Fruit fly (Drosophila melanogaster) whole organism, embryonic: ENCODE results near the gene kraken.
A peak's percentile ranks its signal among the peaks of the same experiment; 100 is the strongest.

Source experiments
- Asciz ChIP-seq: fragments of 200-800 bp; sonication (Bioruptor generic); optimal IDR thresholded peaks from 2 replicates; lab custom pipeline; 2017; ENCODE audit warnings: missing biosample characterization, mild to moderate bottlenecking, missing genetic modification characterization, missing genetic modification reagents
- Bgb ChIP-seq: fragments of 200-800 bp; sonication (Bioruptor generic); IDR thresholded peaks from 2 replicates; pipeline ENCODE4 v1.3.6; 2022; ENCODE audit warnings: missing biosample characterization, missing genetic modification characterization; ENCODE audit not compliant: partially characterized antibody
- C15 ChIP-seq: fragments of 200-800 bp; sonication (Bioruptor generic); IDR thresholded peaks from 3 replicates; pipeline ENCODE4 v1.3.6; 2022; ENCODE audit warnings: missing biosample characterization, missing genetic modification characterization
- CG10147 ChIP-seq: fragments of 200-800 bp; sonication (Bioruptor generic); optimal IDR thresholded peaks from 2 replicates; lab custom pipeline; 2019; ENCODE audit warnings: missing biosample characterization, mild to moderate bottlenecking, missing genetic modification characterization, moderate library complexity
- CG1024 ChIP-seq: fragments of 200-800 bp; sonication (Bioruptor generic); IDR thresholded peaks from 2 replicates; pipeline ENCODE4 v1.3.6; 2022; ENCODE audit warnings: missing biosample characterization, missing genetic modification characterization
- CG10543 ChIP-seq: fragments of 200-800 bp; sonication (Bioruptor generic); optimal IDR thresholded peaks from 3 replicates; lab custom pipeline; 2017; ENCODE audit warnings: missing biosample characterization, mild to moderate bottlenecking, missing genetic modification characterization, moderate library complexity
- CG11456 ChIP-seq: fragments of 200-800 bp; sonication (Bioruptor generic); IDR thresholded peaks from 3 replicates; pipeline ENCODE4 v1.3.6; 2022; ENCODE audit warnings: missing biosample characterization, missing genetic modification characterization
- CG11560 ChIP-seq: fragments of 200-800 bp; sonication (Bioruptor generic); IDR thresholded peaks from 3 replicates; pipeline ENCODE4 v1.3.6; 2022; ENCODE audit warnings: missing biosample characterization, missing genetic modification characterization
- CG11723 ChIP-seq: fragments of 200-800 bp; sonication (Bioruptor generic); optimal IDR thresholded peaks from 2 replicates; lab custom pipeline; 2017; ENCODE audit warnings: missing biosample characterization, mild to moderate bottlenecking, missing genetic modification characterization
- CG14667 ChIP-seq: fragments of 200-800 bp; sonication (Bioruptor generic); IDR thresholded peaks from 2 replicates; pipeline ENCODE4 v1.3.6; 2022; ENCODE audit warnings: missing biosample characterization, missing genetic modification characterization
- CG15269 ChIP-seq: fragments of 200-800 bp; sonication (Bioruptor generic); optimal IDR thresholded peaks from 2 replicates; lab custom pipeline; 2018; ENCODE audit warnings: missing biosample characterization, mild to moderate bottlenecking, missing genetic modification characterization, moderate library complexity
- CG2875 ChIP-seq: fragments of 200-800 bp; sonication (Bioruptor generic); optimal IDR thresholded peaks from 2 replicates; lab custom pipeline; 2017; ENCODE audit warnings: missing biosample characterization, mild to moderate bottlenecking, missing genetic modification characterization, missing genetic modification reagents
- CG30020 ChIP-seq: fragments of 200-800 bp; optimal IDR thresholded peaks from 2 replicates; lab custom pipeline; 2019; ENCODE audit warnings: missing biosample characterization, mild to moderate bottlenecking, missing genetic modification characterization, moderate library complexity
- CG3065 ChIP-seq: fragments of 200-800 bp; sonication (Bioruptor generic); optimal IDR thresholded peaks from 2 replicates; lab custom pipeline; 2016; ENCODE audit warnings: missing biosample characterization, missing genetic modification characterization
- CG32767 ChIP-seq: fragments of 200-800 bp; sonication (Bioruptor generic); IDR thresholded peaks from 2 replicates; pipeline ENCODE4 v1.3.6; 2022; ENCODE audit warnings: missing biosample characterization, missing genetic modification characterization
- CG4820 ChIP-seq: fragments of 200-800 bp; sonication (Bioruptor generic); optimal IDR thresholded peaks from 3 replicates; lab custom pipeline; 2016; ENCODE audit warnings: missing biosample characterization, missing genetic modification characterization
- CG6813 ChIP-seq: fragments of 200-800 bp; sonication (Bioruptor generic); optimal IDR thresholded peaks from 2 replicates; lab custom pipeline; 2017; ENCODE audit warnings: missing biosample characterization, missing genetic modification characterization, mild to moderate bottlenecking, moderate library complexity, missing genetic modification reagents
- CrebB ChIP-seq: fragments of 200-800 bp; sonication (Bioruptor generic); optimal IDR thresholded peaks from 3 replicates; lab custom pipeline; 2018; ENCODE audit warnings: missing biosample characterization, mild to moderate bottlenecking, missing genetic modification characterization
- Dip3 ChIP-seq: fragments of 200-800 bp; sonication (Bioruptor generic); optimal IDR thresholded peaks from 3 replicates; lab custom pipeline; 2016; ENCODE audit warnings: missing biosample characterization, missing genetic modification characterization
- Dll ChIP-seq: fragments of 200-800 bp; sonication (Bioruptor generic); IDR thresholded peaks from 4 replicates; pipeline ENCODE4 v1.3.6; 2022; ENCODE audit warnings: missing biosample characterization, missing genetic modification characterization; ENCODE audit not compliant: partially characterized antibody
- Dp ChIP-seq: fragments of 200-800 bp; sonication (Bioruptor generic); optimal IDR thresholded peaks from 2 replicates; lab custom pipeline; 2018; ENCODE audit warnings: missing biosample characterization, mild to moderate bottlenecking, missing genetic modification characterization, moderate library complexity
- E2f1 ChIP-seq: fragments of 200-800 bp; sonication (Bioruptor generic); IDR thresholded peaks from 2 replicates; pipeline ENCODE4 v1.3.6; 2022; ENCODE audit warnings: missing biosample characterization, missing genetic modification characterization
- MBD-R2 ChIP-seq: fragments of 200-800 bp; sonication (Bioruptor generic); IDR thresholded peaks from 2 replicates; pipeline ENCODE4 v1.3.6; 2022; ENCODE audit warnings: missing biosample characterization, missing genetic modification characterization
- MESR4 ChIP-seq: fragments of 200-800 bp; sonication (Bioruptor generic); optimal IDR thresholded peaks from 2 replicates; lab custom pipeline; 2018; ENCODE audit warnings: missing biosample characterization, mild to moderate bottlenecking, missing genetic modification characterization, moderate library complexity
- MTF-1 ChIP-seq: fragments of 200-800 bp; sonication (Bioruptor generic); optimal IDR thresholded peaks from 2 replicates; lab custom pipeline; 2018; ENCODE audit warnings: missing biosample characterization, mild to moderate bottlenecking, missing genetic modification characterization, borderline replicate concordance
- Meics ChIP-seq: fragments of 200-800 bp; sonication (Bioruptor generic); optimal IDR thresholded peaks from 2 replicates; lab custom pipeline; 2017; ENCODE audit warnings: missing biosample characterization, mild to moderate bottlenecking, missing genetic modification characterization
- Pdp1 ChIP-seq, 2 experiments: fragments of 200-800 bp; sonication (Bioruptor generic); optimal IDR thresholded peaks; 3 replicates each; lab custom pipeline; 2016; ENCODE audit warnings: missing biosample characterization in 2 of 2, missing genetic modification characterization in 2 of 2, mild to moderate bottlenecking in 1 of 2, moderate library complexity in 1 of 2
- Sin3A ChIP-seq: fragments of >200 bp; optimal IDR thresholded peaks from 2 replicates; lab custom pipeline; 2018
- Sry-β ChIP-seq: fragments of 200-800 bp; sonication (Bioruptor generic); optimal IDR thresholded peaks from 2 replicates; lab custom pipeline; 2018; ENCODE audit warnings: missing biosample characterization, mild to moderate bottlenecking, missing genetic modification characterization, moderate library complexity
- Xbp1 ChIP-seq: fragments of 200-800 bp; sonication (Bioruptor generic); optimal IDR thresholded peaks from 3 replicates; lab custom pipeline; 2016; ENCODE audit warnings: missing biosample characterization, mild to moderate bottlenecking, missing genetic modification characterization
- ato ChIP-seq: fragments of 200-800 bp; sonication (Bioruptor generic); IDR thresholded peaks from 2 replicates; pipeline ENCODE4 v1.3.6; 2022; ENCODE audit warnings: missing biosample characterization, missing genetic modification characterization; ENCODE audit not compliant: partially characterized antibody
- cas ChIP-seq: fragments of 200-800 bp; sonication (Bioruptor generic); IDR thresholded peaks from 2 replicates; pipeline ENCODE4 v1.3.6; 2022; ENCODE audit warnings: missing biosample characterization, missing genetic modification characterization
- crc ChIP-seq: fragments of 200-800 bp; sonication (Bioruptor generic); optimal IDR thresholded peaks from 2 replicates; lab custom pipeline; 2016; ENCODE audit warnings: missing biosample characterization, missing genetic modification characterization
- croc ChIP-seq: fragments of 200-800 bp; sonication (Bioruptor generic); conservative IDR thresholded peaks from 3 replicates; pipeline ENCODE4 v1.3.6; 2022; ENCODE audit warnings: missing biosample characterization, missing genetic modification characterization
- dm ChIP-seq: fragments of 200-800 bp; sonication (Bioruptor generic); optimal IDR thresholded peaks from 3 replicates; lab custom pipeline; 2016; ENCODE audit warnings: missing biosample characterization, missing genetic modification characterization
- dmrt11E ChIP-seq: fragments of 200-800 bp; sonication (Bioruptor generic); optimal IDR thresholded peaks from 3 replicates; lab custom pipeline; 2018; ENCODE audit warnings: missing biosample characterization, mild to moderate bottlenecking, missing genetic modification characterization, moderate library complexity
- ken ChIP-seq: fragments of 200-800 bp; sonication (Bioruptor generic); IDR thresholded peaks from 3 replicates; pipeline ENCODE4 v1.3.6; 2022; ENCODE audit warnings: missing biosample characterization, missing genetic modification characterization
- lmd ChIP-seq: fragments of 200-800 bp; sonication (Bioruptor generic); IDR thresholded peaks from 2 replicates; pipeline ENCODE4 v1.3.6; 2022; ENCODE audit warnings: missing biosample characterization, missing genetic modification characterization
- luna ChIP-seq: fragments of 200-800 bp; sonication (Bioruptor generic); optimal IDR thresholded peaks from 2 replicates; lab custom pipeline; 2016; ENCODE audit warnings: missing biosample characterization, missing genetic modification characterization
- nau ChIP-seq: fragments of 200-800 bp; sonication (Bioruptor generic); optimal IDR thresholded peaks from 3 replicates; lab custom pipeline; 2017; ENCODE audit warnings: missing biosample characterization, mild to moderate bottlenecking, missing genetic modification characterization, missing genetic modification reagents
- odd ChIP-seq: fragments of 200-800 bp; sonication (Bioruptor generic); optimal IDR thresholded peaks from 2 replicates; lab custom pipeline; 2017; ENCODE audit warnings: missing biosample characterization, mild to moderate bottlenecking, missing genetic modification characterization
- onecut ChIP-seq: fragments of 200-800 bp; sonication (Bioruptor generic); IDR thresholded peaks from 2 replicates; pipeline ENCODE4 v1.3.6; 2022; ENCODE audit warnings: missing biosample characterization, missing genetic modification characterization
- p53 ChIP-seq: fragments of 200-800 bp; sonication (Bioruptor generic); optimal IDR thresholded peaks from 2 replicates; lab custom pipeline; 2016; ENCODE audit warnings: missing biosample characterization, missing genetic modification characterization
- prd ChIP-seq, 3 experiments: fragments of >200 bp in 2 of 3; fragments of 200-800 bp in 1 of 3; sonication (Bioruptor generic) in 1 of 3; optimal IDR thresholded peaks in 2 of 3; IDR thresholded peaks in 1 of 3; 2 replicates in 2 of 3; 3 replicates in 1 of 3; pipeline versions ENCODE4 v1.3.6 to Lab custom; 2017 to 2022; ENCODE audit warnings: missing biosample characterization in 1 of 3, missing genetic modification characterization in 1 of 3
- repo ChIP-seq: fragments of 200-800 bp; sonication (Bioruptor generic); optimal IDR thresholded peaks from 2 replicates; lab custom pipeline; 2016; ENCODE audit warnings: missing biosample characterization, missing genetic modification characterization
- slbo ChIP-seq: fragments of 200-800 bp; sonication (Bioruptor generic); IDR thresholded peaks from 2 replicates; pipeline ENCODE4 v1.3.6; 2022; ENCODE audit warnings: missing biosample characterization, missing genetic modification characterization
- tap ChIP-seq: fragments of 200-800 bp; optimal IDR thresholded peaks from 3 replicates; lab custom pipeline; 2019; ENCODE audit warnings: missing biosample characterization, mild to moderate bottlenecking, missing genetic modification characterization, moderate library complexity
- trem ChIP-seq: fragments of 200-800 bp; optimal IDR thresholded peaks from 3 replicates; lab custom pipeline; 2019; ENCODE audit warnings: missing biosample characterization, mild to moderate bottlenecking, missing genetic modification characterization, moderate library complexity
- unc-4 ChIP-seq: fragments of 200-800 bp; sonication (Bioruptor generic); IDR thresholded peaks from 2 replicates; pipeline ENCODE4 v1.3.6; 2022; ENCODE audit warnings: missing biosample characterization, missing genetic modification characterization; ENCODE audit not compliant: partially characterized antibody
- zen2 ChIP-seq: fragments of 200-800 bp; sonication (Bioruptor generic); IDR thresholded peaks from 3 replicates; pipeline ENCODE4 v1.3.6; 2022; ENCODE audit warnings: missing biosample characterization, missing genetic modification characterization; ENCODE audit not compliant: partially characterized antibody

The kraken gene

dm6 chr2L:841708-842107, 10.9 kb upstream of the kraken start:
- peak; percentile 23; the same call in 2 of the 3 replicates for TF ChIP-seq croc (GFP tag; lab: Robert Waterston, UW)
- no peak for TF ChIP-seq prd (optimal IDR thresholded peaks at IDR 0.05; lab: Kevin White, UChicago)
- peak; percentile 88 for TF ChIP-seq prd (GFP tag; IDR thresholded peaks at IDR 0.05; lab: Robert Waterston, UW)
- TF ChIP-seq Dll (GFP tag; lab: Robert Waterston, UW) = no peak
- TF ChIP-seq C15 (GFP tag; lab: Robert Waterston, UW) = peak; percentile 66; the same call in 2 of the 3 replicates
- peak; percentile 62 for TF ChIP-seq CG10543 (GFP tag; lab: Kevin White, UChicago)
- peak; percentile 48 for TF ChIP-seq nau
- peak; percentile 29 for TF ChIP-seq dm (GFP tag; lab: Kevin White, UChicago)
- TF ChIP-seq dmrt11E (tag; lab: Kevin White, UChicago) = peak; percentile 45
- peak; percentile 32; the same call in 1 of the 2 replicates for TF ChIP-seq onecut
- peak; percentile 93 for TF ChIP-seq slbo (GFP tag; lab: Robert Waterston, UW)
- peak; percentile 23 for TF ChIP-seq repo (GFP tag; lab: Kevin White, UChicago)
- TF ChIP-seq Asciz (GFP tag; lab: Kevin White, UChicago) = peak; percentile 24
- TF ChIP-seq Sry-β = no peak
- TF ChIP-seq odd (GFP tag; lab: Kevin White, UChicago) = peak; percentile 6
- TF ChIP-seq ato (GFP tag; lab: Robert Waterston, UW) = no peak
- peak; percentile 59; the same call in 1 of the 3 replicates for TF ChIP-seq CG11560
- no peak for TF ChIP-seq Sin3A (lab: Kevin White, UChicago)
- no peak for TF ChIP-seq luna
- TF ChIP-seq lmd (GFP tag; lab: Robert Waterston, UW) = peak; percentile 87
- TF ChIP-seq MTF-1 = no peak
- TF ChIP-seq p53 (GFP tag; lab: Kevin White, UChicago) = no peak
- peak; percentile 70 for TF ChIP-seq CG15269 (tag; lab: Kevin White, UChicago)
- TF ChIP-seq Pdp1 (GFP tag; optimal IDR thresholded peaks at IDR 0.05; lab: Kevin White, UChicago) = peak; percentile 39 to 40
- TF ChIP-seq Meics (GFP tag; lab: Kevin White, UChicago) = peak; percentile 82
- no peak for TF ChIP-seq zen2
- TF ChIP-seq cas (GFP tag; lab: Robert Waterston, UW) = peak; percentile 81
- peak; percentile 64 for TF ChIP-seq CG14667 (GFP tag; lab: Robert Waterston, UW)
- peak; percentile 54 for TF ChIP-seq CG11723 (GFP tag; lab: Kevin White, UChicago)
- no peak for TF ChIP-seq MESR4 (GFP tag; lab: Kevin White, UChicago)
- peak; percentile 76 for TF ChIP-seq CG1024 (GFP tag; lab: Robert Waterston, UW)
- TF ChIP-seq CG30020 = no peak
- no peak for TF ChIP-seq Bgb (GFP tag; lab: Robert Waterston, UW)
- TF ChIP-seq CG6813 (GFP tag; lab: Kevin White, UChicago) = peak; percentile 69
- TF ChIP-seq CG10147 (GFP tag; lab: Kevin White, UChicago) = peak; percentile 57
- peak; percentile 44 for TF ChIP-seq CG4820
- peak; percentile 83 for TF ChIP-seq Dip3
- TF ChIP-seq CG32767 (GFP tag; lab: Robert Waterston, UW) = peak; percentile 45; the same call in 1 of the 2 replicates
- peak; percentile 15 for TF ChIP-seq trem (tag; lab: Kevin White, UChicago)
- TF ChIP-seq crc = no peak
- no peak for TF ChIP-seq CG3065 (GFP tag; lab: Kevin White, UChicago)
- no peak for TF ChIP-seq unc-4 (GFP tag; lab: Robert Waterston, UW)
- TF ChIP-seq Xbp1 = peak; percentile 81
- TF ChIP-seq Dp (GFP tag; lab: Kevin White, UChicago) = no peak
- peak; percentile 36 for TF ChIP-seq tap (tag; lab: Kevin White, UChicago)
- peak; percentile 58 for TF ChIP-seq CG2875 (GFP tag; lab: Kevin White, UChicago)
- peak; percentile 85 for TF ChIP-seq CG11456 (GFP tag; lab: Robert Waterston, UW)
- TF ChIP-seq CrebB (tag; lab: Kevin White, UChicago) = peak; percentile 53
- TF ChIP-seq ken (GFP tag; lab: Robert Waterston, UW) = peak; percentile 65; the same call in 1 of the 3 replicates
- TF ChIP-seq MBD-R2 = peak; percentile 76; the same call in 1 of the 2 replicates
- peak; percentile 79 for TF ChIP-seq E2f1 (GFP tag; lab: Robert Waterston, UW)
